Worm (Caenorhabditis elegans) whole organism, L3 larva: ENCODE results near the gene srlf-15.

Experiments used
- jun-1 ChIP-seq: fragments of 150-350 bp; optimal IDR thresholded peaks from 2 replicates; lab custom pipeline; 2014; ENCODE audit warnings: missing biosample characterization, missing genetic modification reagents, missing genetic modification characterization
- lin-39 ChIP-seq: fragments of 150-350 bp; optimal IDR thresholded peaks from 2 replicates; lab custom pipeline; 2018; ENCODE audit warnings: missing biosample characterization, missing genetic modification reagents, missing genetic modification characterization
- nhr-11 ChIP-seq: fragments of 150-350 bp; optimal IDR thresholded peaks from 2 replicates; lab custom pipeline; 2014; ENCODE audit warnings: missing biosample characterization, missing genetic modification characterization
- nhr-23 ChIP-seq: fragments of 150-350 bp; optimal IDR thresholded peaks from 2 replicates; lab custom pipeline; 2014; ENCODE audit warnings: missing biosample characterization, missing genetic modification reagents, missing genetic modification characterization
- snpc-4 ChIP-seq: fragments of 150-350 bp; optimal IDR thresholded peaks from 2 replicates; lab custom pipeline; 2014; ENCODE audit warnings: missing biosample characterization, missing genetic modification characterization

- TF ChIP-seq jun-1 (tag; lab: Kevin White, UChicago) (no peak), snpc-4 (no peak), lin-39 (no peak), nhr-23 (tag; lab: Kevin White, UChicago) (peak; percentile 6), nhr-11 (no peak)
Measured at ce11 chrII:11015210-11015609, 20.7 kb upstream of the srlf-15 start.
